Fruit fly (Drosophila melanogaster) whole organism, adult: ENCODE results near the gene SamDC.

ENCODE experiments used
- CG12768 ChIP-seq: fragments of 200-800 bp; sonication (Bioruptor generic); optimal IDR thresholded peaks from 2 replicates; lab custom pipeline; 2017; ENCODE audit warnings: missing biosample characterization, missing genetic modification characterization, mild to moderate bottlenecking, moderate library complexity, missing genetic modification reagents
- CG14711 ChIP-seq: fragments of 200-800 bp; sonication (Bioruptor generic); optimal IDR thresholded peaks from 2 replicates; lab custom pipeline; 2018; ENCODE audit warnings: missing biosample characterization, mild to moderate bottlenecking, missing genetic modification characterization, moderate library complexity
- CG1620 ChIP-seq: fragments of 200-800 bp; sonication (Bioruptor generic); optimal IDR thresholded peaks from 2 replicates; lab custom pipeline; 2016; ENCODE audit warnings: missing biosample characterization, missing genetic modification characterization
- CG33017 ChIP-seq: fragments of 200-800 bp; sonication (Bioruptor generic); optimal IDR thresholded peaks from 2 replicates; lab custom pipeline; 2018; ENCODE audit warnings: missing biosample characterization, mild to moderate bottlenecking, missing genetic modification characterization, moderate library complexity
- CG5204 ChIP-seq: fragments of 200-800 bp; sonication (Bioruptor generic); optimal IDR thresholded peaks from 2 replicates; lab custom pipeline; 2016; ENCODE audit warnings: missing biosample characterization, missing genetic modification characterization
- CG7045 ChIP-seq: fragments of 200-800 bp; sonication (Bioruptor generic); optimal IDR thresholded peaks from 2 replicates; lab custom pipeline; 2017; ENCODE audit warnings: missing biosample characterization, mild to moderate bottlenecking, missing genetic modification characterization
- CG7101 ChIP-seq: fragments of 200-800 bp; sonication (Bioruptor generic); optimal IDR thresholded peaks from 2 replicates; lab custom pipeline; 2018; ENCODE audit warnings: missing biosample characterization, mild to moderate bottlenecking, missing genetic modification characterization, moderate library complexity
- Crg-1 ChIP-seq: fragments of 200-800 bp; sonication (Bioruptor generic); optimal IDR thresholded peaks from 2 replicates; lab custom pipeline; 2016; ENCODE audit warnings: missing biosample characterization, missing genetic modification characterization
- Mnt ChIP-seq: fragments of 200-800 bp; sonication (Bioruptor generic); optimal IDR thresholded peaks from 2 replicates; lab custom pipeline; 2016; ENCODE audit warnings: missing biosample characterization, mild to moderate bottlenecking, missing genetic modification characterization
- cic ChIP-seq: fragments of 200-800 bp; sonication (Bioruptor generic); optimal IDR thresholded peaks from 2 replicates; lab custom pipeline; 2017; ENCODE audit warnings: missing biosample characterization, mild to moderate bottlenecking, missing genetic modification characterization, moderate library complexity
- kay ChIP-seq: fragments of 200-800 bp; sonication (Bioruptor generic); peaks from one replicate; lab custom pipeline; 2016; ENCODE audit warnings: missing biosample characterization, missing genetic modification characterization, borderline replicate concordance
- ovo ChIP-seq: fragments of 200-800 bp; sonication (Bioruptor generic); optimal IDR thresholded peaks from 2 replicates; lab custom pipeline; 2016; ENCODE audit warnings: missing biosample characterization, missing genetic modification characterization
- tj ChIP-seq: fragments of 200-800 bp; sonication (Bioruptor generic); optimal IDR thresholded peaks from 3 replicates; lab custom pipeline; 2017; ENCODE audit warnings: missing biosample characterization, mild to moderate bottlenecking, missing genetic modification characterization, moderate library complexity
- toe ChIP-seq: fragments of 200-800 bp; sonication (Bioruptor generic); optimal IDR thresholded peaks from 2 replicates; lab custom pipeline; 2016; ENCODE audit warnings: missing biosample characterization, missing genetic modification characterization

DNA sequence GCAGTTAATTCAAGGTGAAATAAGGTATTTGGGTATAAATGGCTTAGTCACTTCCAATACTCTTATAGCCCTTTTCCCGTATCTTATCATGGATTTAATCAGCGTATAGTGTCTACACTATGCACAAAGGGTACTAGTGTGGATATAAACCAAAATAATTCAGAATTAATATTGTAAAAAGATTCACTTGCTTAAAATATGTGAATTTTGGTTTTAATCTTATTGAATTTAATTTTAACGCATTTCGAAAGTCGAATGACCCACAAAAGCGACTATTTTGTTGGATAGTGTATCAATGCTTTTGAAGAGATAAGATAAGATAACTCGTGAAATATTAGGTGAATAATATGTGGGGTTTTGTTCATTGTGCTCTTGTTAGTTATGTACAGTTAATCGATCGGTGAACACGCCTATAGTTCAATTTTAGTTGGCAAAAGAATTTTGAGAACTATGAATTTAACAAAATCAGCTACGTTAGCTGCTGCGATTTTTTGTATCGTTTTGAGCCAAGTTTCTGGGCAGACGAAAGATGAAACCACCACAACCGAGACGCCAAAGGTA lies 42.7 kb downstream of the SamDC start, which contains the start of gene CG5096:
- TF ChIP-seq kay (GFP tag; lab: Kevin White, UChicago) (peak; percentile 97), tj (GFP tag; lab: Kevin White, UChicago) (peak; percentile 46), CG14711 (tag; lab: Kevin White, UChicago) (peak; percentile 90), CG1620 (no peak), CG7101 (tag; lab: Kevin White, UChicago) (peak; percentile 96), toe (GFP tag; lab: Kevin White, UChicago) (no peak), Crg-1 (peak; percentile 55), CG33017 (tag; lab: Kevin White, UChicago) (peak; percentile 96), CG7045 (GFP tag; lab: Kevin White, UChicago) (peak; percentile 82), ovo (no peak), CG5204 (no peak), Mnt (peak; percentile 56), CG12768 (GFP tag; lab: Kevin White, UChicago) (peak; percentile 92), cic (peak; percentile 86)
